Comparison of ENCODE assay signal across 1 fruit fly cellular context in the genomic region with DNA sequence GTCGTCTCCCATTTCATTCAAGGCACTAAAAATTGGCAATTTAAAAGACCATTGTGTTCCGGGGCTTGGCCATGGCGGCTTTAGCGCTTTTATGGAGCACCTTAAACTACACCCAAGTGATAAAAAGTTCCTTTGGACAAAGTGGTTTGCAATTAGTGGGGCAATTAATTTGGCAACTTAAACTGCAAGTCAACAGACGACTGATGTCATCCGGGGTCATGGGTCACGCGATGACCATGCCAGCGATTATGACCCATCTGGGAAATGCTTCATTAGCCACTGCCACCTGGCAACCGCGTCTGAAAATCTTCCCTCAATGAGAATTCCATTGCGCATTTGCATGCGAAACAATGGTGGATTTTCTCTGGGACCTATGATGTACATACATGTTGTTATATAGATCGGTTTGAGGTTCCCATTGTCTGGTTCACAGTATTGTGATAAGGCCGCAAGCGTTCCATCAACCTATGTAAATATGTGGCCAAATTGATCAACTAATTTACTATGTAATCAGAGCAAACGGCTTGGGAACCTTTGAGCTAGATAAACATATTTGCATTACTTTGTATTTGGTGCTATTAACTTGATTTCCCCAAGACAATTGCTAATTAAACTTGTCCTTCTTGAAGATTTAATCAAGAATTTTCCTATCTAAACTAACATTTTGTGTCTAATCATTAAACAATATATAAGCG.
A peak's percentile ranks its signal among the peaks of the same experiment; 100 is the strongest.
TF ChIP-seq lines count a peak whose summit lies in the region.

No protein-coding gene starts in this region.

TF ChIP-seq in whole organism, embryonic, 481 proteins besides CTCF, POLR2A, EP300 and RAD21 (continued from another document):
- TF ChIP-seq CG1233 (GFP tag; optimal IDR thresholded peaks at IDR 0.05; lab: Kevin White, UChicago) (peak; percentile 15), Vsx1 (GFP tag; optimal IDR thresholded peaks at IDR 0.05; lab: Kevin White, UChicago) (peak; percentile 25), CG17359 (tag; optimal IDR thresholded peaks at IDR 0.05; lab: Kevin White, UChicago) (peak; percentile 20), CG10267 (tag; optimal IDR thresholded peaks at IDR 0.05; lab: Kevin White, UChicago) (no peak), CG14710 (tag; optimal IDR thresholded peaks at IDR 0.05; lab: Kevin White, UChicago) (peak; percentile 11), CG1603 (tag; optimal IDR thresholded peaks at IDR 0.05; lab: Kevin White, UChicago) (peak; percentile 63), sens (GFP tag; lab: Kevin White, UChicago) (peak; percentile 81), Pdp1 (GFP tag; optimal IDR thresholded peaks at IDR 0.05; lab: Kevin White, UChicago) (peak in 1 of 2 experiments; percentile 18), CG14014 (GFP tag; IDR thresholded peaks at IDR 0.05; lab: Robert Waterston, UW) (no peak), CG17568 (GFP tag; optimal IDR thresholded peaks at IDR 0.05; lab: Kevin White, UChicago) (peak; percentile 16), Adf1 (GFP tag; IDR thresholded peaks at IDR 0.05; lab: Robert Waterston, UW) (no peak), CG2678 (tag; optimal IDR thresholded peaks at IDR 0.05; lab: Kevin White, UChicago) (peak; percentile 10), CG33213 (GFP tag; optimal IDR thresholded peaks at IDR 0.05; lab: Kevin White, UChicago) (peak; percentile 1), CG2202 (tag; optimal IDR thresholded peaks at IDR 0.05; lab: Kevin White, UChicago) (peak; percentile 22), CG2712 (tag; optimal IDR thresholded peaks at IDR 0.05; lab: Kevin White, UChicago) (peak; percentile 6), Xrp1 (GFP tag; IDR thresholded peaks at IDR 0.05; lab: Robert Waterston, UW) (peak; percentile 62), CG2875 (GFP tag; optimal IDR thresholded peaks at IDR 0.05; lab: Kevin White, UChicago) (peak; percentile 48)
